Worm (Caenorhabditis elegans) whole organism, mixed stage, embryonic: ENCODE data around the gene F22D3.4.

ENCODE experiments used
- M03D4.4 ChIP-seq: sonication (generic microtip); optimal IDR thresholded peaks from 2 replicates; lab custom pipeline; 2017; ENCODE audit warnings: mild to moderate bottlenecking, missing genetic modification characterization, missing compliant biosample characterization
- bed-3 ChIP-seq: fragments of 200-800 bp; sonication (Bioruptor generic); optimal IDR thresholded peaks from 3 replicates; lab custom pipeline; 2018; ENCODE audit warnings: mild to moderate bottlenecking, missing genetic modification characterization, moderate library complexity, missing compliant biosample characterization
- blmp-1 ChIP-seq: fragments of 150-350 bp; optimal IDR thresholded peaks from 2 replicates; lab custom pipeline; 2014; ENCODE audit warnings: missing biosample characterization, missing genetic modification characterization
- ceh-39 ChIP-seq: fragments of 150-350 bp; optimal IDR thresholded peaks from 2 replicates; lab custom pipeline; 2014; ENCODE audit warnings: missing biosample characterization, missing genetic modification characterization
- ceh-43 ChIP-seq: fragments of 200-800 bp; sonication (Bioruptor generic); optimal IDR thresholded peaks from 2 replicates; lab custom pipeline; 2018; ENCODE audit warnings: mild to moderate bottlenecking, missing genetic modification characterization, moderate library complexity, missing compliant biosample characterization
- ceh-83 ChIP-seq: fragments of 200-800 bp; sonication (Bioruptor generic); optimal IDR thresholded peaks from 2 replicates; lab custom pipeline; 2018; ENCODE audit warnings: mild to moderate bottlenecking, missing genetic modification characterization, missing compliant biosample characterization
- ces-1 ChIP-seq: fragments of 150-350 bp; optimal IDR thresholded peaks from 2 replicates; lab custom pipeline; 2014; ENCODE audit warnings: missing biosample characterization, missing genetic modification reagents, missing genetic modification characterization
- cnd-1 ChIP-seq: fragments of 200-800 bp; sonication (Bioruptor generic); optimal IDR thresholded peaks from 2 replicates; lab custom pipeline; 2018; ENCODE audit warnings: mild to moderate bottlenecking, missing genetic modification characterization, missing compliant biosample characterization
- drap-1 ChIP-seq: fragments of 200-800 bp; sonication (Bioruptor generic); optimal IDR thresholded peaks from 3 replicates; lab custom pipeline; 2018; ENCODE audit warnings: mild to moderate bottlenecking, missing genetic modification characterization, missing compliant biosample characterization
- elt-1 ChIP-seq: sonication (generic microtip); optimal IDR thresholded peaks from 2 replicates; lab custom pipeline; 2017; ENCODE audit warnings: missing genetic modification characterization, mild to moderate bottlenecking, missing compliant biosample characterization, antibody characterized with exemption, moderate library complexity, borderline replicate concordance; ENCODE audit not compliant: insufficient read depth
- elt-3 ChIP-seq: fragments of 150-350 bp; optimal IDR thresholded peaks from 2 replicates; lab custom pipeline; 2014; ENCODE audit warnings: missing biosample characterization, missing genetic modification characterization
- flh-1 ChIP-seq: fragments of 200-800 bp; sonication (Bioruptor generic); optimal IDR thresholded peaks from 2 replicates; lab custom pipeline; 2018; ENCODE audit warnings: mild to moderate bottlenecking, missing genetic modification characterization, moderate library complexity, missing compliant biosample characterization
- ham-2 ChIP-seq: fragments of 200-800 bp; sonication (Bioruptor generic); optimal IDR thresholded peaks from 2 replicates; lab custom pipeline; 2018; ENCODE audit warnings: mild to moderate bottlenecking, missing genetic modification characterization, missing compliant biosample characterization
- hlh-1 ChIP-seq: fragments of 150-350 bp; optimal IDR thresholded peaks from 2 replicates; lab custom pipeline; 2014; ENCODE audit warnings: missing biosample characterization, missing genetic modification reagents, missing genetic modification characterization
- lin-13 ChIP-seq: fragments of 150-350 bp; optimal IDR thresholded peaks from 2 replicates; lab custom pipeline; 2014; ENCODE audit warnings: missing biosample characterization, missing genetic modification characterization
- lin-32 ChIP-seq: fragments of 200-800 bp; sonication (Bioruptor generic); optimal IDR thresholded peaks from 2 replicates; lab custom pipeline; 2018; ENCODE audit warnings: mild to moderate bottlenecking, missing genetic modification characterization, missing compliant biosample characterization
- lsy-2 ChIP-seq: fragments of 150-350 bp; optimal IDR thresholded peaks from 2 replicates; lab custom pipeline; 2014; ENCODE audit warnings: missing biosample characterization, missing genetic modification characterization
- mab-5 ChIP-seq: fragments of 150-350 bp; optimal IDR thresholded peaks from 2 replicates; lab custom pipeline; 2014; ENCODE audit warnings: missing biosample characterization, missing genetic modification characterization
- mep-1 ChIP-seq: fragments of 150-350 bp; optimal IDR thresholded peaks from 2 replicates; lab custom pipeline; 2017; ENCODE audit warnings: missing biosample characterization, missing genetic modification reagents, missing genetic modification characterization, inconsistent platforms
- mls-2 ChIP-seq: sonication (generic microtip); optimal IDR thresholded peaks from 2 replicates; lab custom pipeline; 2016; ENCODE audit warnings: mild to moderate bottlenecking, missing genetic modification characterization, moderate library complexity, missing compliant biosample characterization
- nhr-12 ChIP-seq: fragments of 150-350 bp; optimal IDR thresholded peaks from 2 replicates; lab custom pipeline; 2014; ENCODE audit warnings: missing biosample characterization, missing genetic modification characterization
- nhr-2 ChIP-seq: fragments of 150-350 bp; optimal IDR thresholded peaks from 2 replicates; lab custom pipeline; 2014; ENCODE audit warnings: missing biosample characterization, missing genetic modification characterization
- nhr-237 ChIP-seq: fragments of 150-350 bp; optimal IDR thresholded peaks from 2 replicates; lab custom pipeline; 2014; ENCODE audit warnings: missing biosample characterization, missing genetic modification characterization
- nhr-28 ChIP-seq: fragments of 150-350 bp; optimal IDR thresholded peaks from 2 replicates; lab custom pipeline; 2014; ENCODE audit warnings: missing biosample characterization, missing genetic modification characterization
- pha-4 ChIP-seq: fragments of 150-350 bp; optimal IDR thresholded peaks from 2 replicates; lab custom pipeline; 2018; ENCODE audit warnings: missing biosample characterization, missing genetic modification reagents, missing genetic modification characterization
- sem-2 ChIP-seq: fragments of 200-800 bp; sonication (Bioruptor generic); optimal IDR thresholded peaks from 2 replicates; lab custom pipeline; 2018; ENCODE audit warnings: mild to moderate bottlenecking, missing genetic modification characterization, missing compliant biosample characterization
- snpc-4 ChIP-seq: fragments of 150-350 bp; optimal IDR thresholded peaks from 2 replicates; lab custom pipeline; 2014; ENCODE audit warnings: missing biosample characterization, missing genetic modification characterization
- sptf-1 ChIP-seq: sonication (generic microtip); optimal IDR thresholded peaks from 2 replicates; lab custom pipeline; 2017; ENCODE audit warnings: mild to moderate bottlenecking, missing genetic modification characterization, moderate library complexity, missing compliant biosample characterization
- tbx-8 ChIP-seq: fragments of 200-800 bp; sonication (Bioruptor generic); optimal IDR thresholded peaks from 2 replicates; lab custom pipeline; 2018; ENCODE audit warnings: mild to moderate bottlenecking, missing genetic modification characterization, moderate library complexity, missing compliant biosample characterization
- unc-120 ChIP-seq: sonication (generic microtip); optimal IDR thresholded peaks from 2 replicates; lab custom pipeline; 2017; ENCODE audit warnings: missing genetic modification characterization, missing compliant biosample characterization; ENCODE audit not compliant: poor library complexity, severe bottlenecking
- unc-39 ChIP-seq: fragments of 150-350 bp; optimal IDR thresholded peaks from 2 replicates; lab custom pipeline; 2014; ENCODE audit warnings: missing biosample characterization, missing genetic modification characterization
- unc-62 ChIP-seq: fragments of 150-350 bp; optimal IDR thresholded peaks from 2 replicates; lab custom pipeline; 2014; ENCODE audit warnings: missing biosample characterization, missing genetic modification reagents, missing genetic modification characterization
- zip-8 ChIP-seq: fragments of 150-350 bp; optimal IDR thresholded peaks from 2 replicates; lab custom pipeline; 2014; ENCODE audit warnings: missing biosample characterization, missing genetic modification characterization
- ztf-11 ChIP-seq: fragments of 150-350 bp; optimal IDR thresholded peaks from 2 replicates; lab custom pipeline; 2014; ENCODE audit warnings: missing biosample characterization, missing genetic modification characterization

The F22D3.4 gene

ce11 chrII:6972185-6972737 is 44.9 kb upstream of the F22D3.4 start, which contains the start of gene art-1:
Gene art-1, minus strand, starts transcription at chrII:6972235.
- TF ChIP-seq sptf-1 (tag; lab: Kevin White, UChicago): no peak
- TF ChIP-seq elt-1 (tag; lab: Kevin White, UChicago): no peak
- TF ChIP-seq M03D4.4 (tag; lab: Kevin White, UChicago): no peak
- TF ChIP-seq mep-1: no peak
- no peak for TF ChIP-seq blmp-1 (tag; lab: Kevin White, UChicago)
- TF ChIP-seq mab-5 (tag; lab: Kevin White, UChicago): no peak
- no peak for TF ChIP-seq elt-3 (tag; lab: Kevin White, UChicago)
- TF ChIP-seq lsy-2: no peak
- no peak for TF ChIP-seq ceh-39 (tag; lab: Kevin White, UChicago)
- no peak for TF ChIP-seq lin-32 (GFP tag; lab: Kevin White, UChicago)
- TF ChIP-seq, all 35 proteins: peak for 0

ce11 chrII:6970515-6970914 is 43.1 kb upstream of the F22D3.4 start, which contains the start of gene C15F1.5:
Gene C15F1.5, minus strand, starts transcription at chrII:6970615.
- TF ChIP-seq flh-1 (GFP tag; lab: Kevin White, UChicago): no peak
- no peak for TF ChIP-seq unc-62 (GFP tag; lab: Kevin White, UChicago)
- TF ChIP-seq nhr-28 (tag; lab: Kevin White, UChicago): no peak
- TF ChIP-seq lsy-2: no peak
- no peak for TF ChIP-seq mep-1
- no peak for TF ChIP-seq nhr-237 (tag; lab: Kevin White, UChicago)
- no peak for TF ChIP-seq snpc-4 (tag; lab: Kevin White, UChicago)
- no peak for TF ChIP-seq sem-2 (GFP tag; lab: Kevin White, UChicago)
- no peak for TF ChIP-seq lin-32 (GFP tag; lab: Kevin White, UChicago)
- no peak for TF ChIP-seq zip-8 (tag; lab: Kevin White, UChicago)

- TF ChIP-seq ceh-43 (GFP tag; lab: Kevin White, UChicago) (no peak), ztf-11 (tag; lab: Kevin White, UChicago) (no peak), elt-3 (tag; lab: Kevin White, UChicago) (no peak), drap-1 (GFP tag; lab: Kevin White, UChicago) (peak; percentile 63), M03D4.4 (tag; lab: Kevin White, UChicago) (peak; percentile 65), zip-8 (tag; lab: Kevin White, UChicago) (no peak), tbx-8 (GFP tag; lab: Kevin White, UChicago) (peak; percentile 43), unc-39 (tag; lab: Kevin White, UChicago) (no peak), mls-2 (tag; lab: Kevin White, UChicago) (peak; percentile 31), nhr-2 (tag; lab: Kevin White, UChicago) (no peak), mab-5 (tag; lab: Kevin White, UChicago) (no peak), sptf-1 (tag; lab: Kevin White, UChicago) (peak; percentile 65), lsy-2 (peak; percentile 22), nhr-12 (tag; lab: Kevin White, UChicago) (no peak), lin-32 (GFP tag; lab: Kevin White, UChicago) (peak; percentile 42), nhr-237 (tag; lab: Kevin White, UChicago) (no peak), elt-1 (tag; lab: Kevin White, UChicago) (no peak), bed-3 (GFP tag; lab: Kevin White, UChicago) (no peak), sem-2 (GFP tag; lab: Kevin White, UChicago) (peak; percentile 55), ceh-83 (peak; percentile 80), mep-1 (peak; percentile 6), lin-13 (tag; lab: Kevin White, UChicago) (peak; percentile 72), unc-120 (tag; lab: Kevin White, UChicago) (peak; percentile 53), ham-2 (peak; percentile 66), snpc-4 (tag; lab: Kevin White, UChicago) (no peak), nhr-28 (tag; lab: Kevin White, UChicago) (no peak), ceh-39 (tag; lab: Kevin White, UChicago) (peak; percentile 69), pha-4 (tag; lab: Kevin White, UChicago) (peak; percentile 39), ces-1 (GFP tag; lab: Kevin White, UChicago) (peak; percentile 2), flh-1 (GFP tag; lab: Kevin White, UChicago) (peak; percentile 27), hlh-1 (tag; lab: Kevin White, UChicago) (peak; percentile 46), cnd-1 (tag; lab: Kevin White, UChicago) (peak; percentile 82), unc-62 (GFP tag; lab: Kevin White, UChicago) (peak; percentile 5)
These were observed 40.8 kb upstream of the F22D3.4 start for ce11 chrII:6968191-6968675.
